Worm (Caenorhabditis elegans) whole organism, early embryonic: ENCODE measurements around the gene T16A9.5.

Experiments
- B0310.2 ChIP-seq: sonication (generic microtip); optimal IDR thresholded peaks from 2 replicates; lab custom pipeline; 2016; ENCODE audit warnings: mild to moderate bottlenecking, missing genetic modification characterization, missing compliant biosample characterization
- aly-1 ChIP-seq: sonication (generic microtip); optimal IDR thresholded peaks from 2 replicates; lab custom pipeline; 2016; ENCODE audit warnings: missing genetic modification characterization, missing compliant biosample characterization
- ama-1 ChIP-seq: fragments of 150-350 bp; optimal IDR thresholded peaks from 2 replicates; lab custom pipeline; 2014
- ceh-13 ChIP-seq: fragments of 200-800 bp; sonication (Bioruptor generic); optimal IDR thresholded peaks from 2 replicates; lab custom pipeline; 2018; ENCODE audit warnings: mild to moderate bottlenecking, missing genetic modification characterization, missing compliant biosample characterization
- ceh-36 ChIP-seq: sonication (generic microtip); optimal IDR thresholded peaks from 2 replicates; lab custom pipeline; 2016; ENCODE audit warnings: missing genetic modification characterization, inconsistent platforms, missing compliant biosample characterization
- hmg-4 ChIP-seq: fragments of 200-800 bp; sonication (Bioruptor generic); optimal IDR thresholded peaks from 2 replicates; lab custom pipeline; 2018; ENCODE audit warnings: mild to moderate bottlenecking, missing genetic modification characterization, missing compliant biosample characterization

DNA sequence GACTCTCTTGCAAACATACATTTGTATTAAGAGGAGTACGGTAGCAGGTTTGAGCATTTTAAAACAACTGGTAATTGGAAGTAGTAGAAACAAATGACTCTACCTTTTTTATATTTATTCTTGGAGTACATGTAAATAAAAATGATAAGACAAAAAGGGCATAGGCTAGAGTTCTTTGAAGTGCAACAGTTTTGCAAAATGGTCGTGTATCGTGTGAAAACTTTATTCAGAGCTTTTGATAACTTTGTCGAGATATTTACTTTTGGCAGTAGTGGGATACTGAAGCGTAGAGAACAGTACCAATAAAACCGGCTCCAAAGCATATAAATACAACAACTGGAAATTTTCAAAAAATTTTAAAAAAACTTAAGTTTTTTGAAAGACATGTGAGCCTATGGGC, 48.4 kb downstream of the T16A9.5 start, which contains the start of gene cest-1.1:
- TF ChIP-seq hmg-4, result no peak
- TF ChIP-seq ceh-36 (tag; lab: Kevin White, UChicago), result no peak
- no peak for TF ChIP-seq ceh-13
- no peak for TF ChIP-seq ama-1
- TF ChIP-seq B0310.2 (tag; lab: Kevin White, UChicago), result no peak
- no peak for TF ChIP-seq aly-1 (tag; lab: Kevin White, UChicago)
